Fruit fly (Drosophila melanogaster): ENCODE data around the gene CG6168.

The CG6168 gene

DNA sequence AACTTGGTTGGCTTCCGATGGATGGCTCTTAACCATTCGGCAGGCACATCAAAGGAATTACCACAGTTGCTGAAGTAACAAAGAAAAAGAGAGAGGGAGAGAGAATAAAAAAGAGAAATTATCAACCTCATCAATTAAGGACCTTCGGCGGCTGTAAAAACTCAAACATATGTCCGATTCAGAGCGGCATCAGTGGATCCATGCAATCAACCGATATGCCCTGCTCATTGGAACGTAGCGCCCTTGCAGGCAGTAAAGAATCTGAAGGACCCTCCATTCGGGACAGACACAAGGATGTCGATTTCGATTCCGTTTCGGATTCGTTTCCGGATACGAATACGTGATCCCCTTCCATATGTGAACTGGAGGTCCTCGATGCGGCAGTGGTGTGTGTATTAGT is 16.2 kb upstream of the CG6168 start:
- no peak for TF ChIP-seq CG16779 (tag; optimal IDR thresholded peaks at IDR 0.05)
- peak; percentile 16 for TF ChIP-seq Eip78C (GFP tag)
- TF ChIP-seq Hr39 (GFP tag; optimal IDR thresholded peaks at IDR 0.05): no peak
- TF ChIP-seq esn (GFP tag; optimal IDR thresholded peaks at IDR 0.05): no peak

DNA sequence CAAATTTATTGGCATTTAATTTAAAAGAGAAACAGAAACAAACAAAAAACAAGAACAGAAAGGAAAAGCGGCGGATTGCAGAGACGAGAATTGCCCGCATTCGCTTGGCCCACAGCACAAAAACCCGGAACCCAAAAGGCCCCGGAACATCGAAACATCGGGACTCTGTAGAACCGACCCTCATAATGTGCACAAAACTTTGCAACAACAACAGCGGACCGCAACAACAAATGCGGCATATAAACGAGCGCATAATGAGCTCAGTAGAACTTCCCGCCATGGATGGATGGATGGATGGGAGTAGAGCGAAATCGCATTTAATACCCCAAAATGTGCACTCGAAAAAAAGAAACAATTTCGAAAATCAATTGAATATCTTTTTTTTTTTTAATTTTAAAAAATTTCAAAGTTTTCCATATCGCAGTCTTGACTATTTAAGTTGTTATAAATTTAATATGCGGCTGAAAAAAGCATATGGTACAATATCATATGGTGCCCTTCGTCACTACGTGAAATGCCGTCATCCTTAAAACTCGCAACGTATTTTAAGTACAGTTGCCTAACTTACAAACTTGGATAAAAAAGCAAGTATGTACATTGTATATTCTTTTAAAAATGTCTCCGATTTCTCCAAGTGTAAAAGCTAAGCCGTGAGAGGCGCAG is 14.7 kb upstream of the CG6168 start:
- TF ChIP-seq Hr39 (GFP tag; optimal IDR thresholded peaks at IDR 0.05) (peak; percentile 30), Sox14 (GFP tag; optimal IDR thresholded peaks at IDR 0.05) (peak; percentile 27), CG1621 (tag; optimal IDR thresholded peaks at IDR 0.05) (no peak), Eip78C (GFP tag) (peak; percentile 78), CG11902 (GFP tag; optimal IDR thresholded peaks at IDR 0.05) (no peak), Ets96B (tag; optimal IDR thresholded peaks at IDR 0.05) (peak; percentile 19), fd85E (GFP tag; optimal IDR thresholded peaks at IDR 0.05) (no peak), OdsH (GFP tag; optimal IDR thresholded peaks at IDR 0.05) (peak; percentile 41), pdm3 (GFP tag; optimal IDR thresholded peaks at IDR 0.05) (peak; percentile 30), achi (GFP tag; optimal IDR thresholded peaks at IDR 0.05) (peak; percentile 22), CG31627 (GFP tag; optimal IDR thresholded peaks at IDR 0.05) (peak; percentile 44), Met (GFP tag; optimal IDR thresholded peaks at IDR 0.05) (peak; percentile 62), CG32006 (GFP tag; optimal IDR thresholded peaks at IDR 0.05) (peak; percentile 32), ss (GFP tag; optimal IDR thresholded peaks at IDR 0.05) (no peak), spab (GFP tag; optimal IDR thresholded peaks at IDR 0.05) (no peak), dac (GFP tag; optimal IDR thresholded peaks at IDR 0.05) (no peak), eg (GFP tag; IDR thresholded peaks at IDR 0.05) (0 out of 3 replicates have a peak, but pooled peaks have one; percentile 30), CG16779 (tag; optimal IDR thresholded peaks at IDR 0.05) (no peak), esn (GFP tag; optimal IDR thresholded peaks at IDR 0.05) (peak; percentile 70), topi (GFP tag; optimal IDR thresholded peaks at IDR 0.05) (peak; percentile 55), Smox (GFP tag; optimal IDR thresholded peaks at IDR 0.05) (peak; percentile 50), CG4318 (GFP tag; optimal IDR thresholded peaks at IDR 0.05) (no peak), Sox15 (GFP tag; optimal IDR thresholded peaks at IDR 0.05) (peak; percentile 23), Hr4 (GFP tag; optimal IDR thresholded peaks at IDR 0.05) (peak; percentile 38), vri (GFP tag; optimal IDR thresholded peaks at IDR 0.05) (peak; percentile 29), CG6163 (GFP tag; IDR thresholded peaks at IDR 0.05) (no peak), fd59A (GFP tag; optimal IDR thresholded peaks at IDR 0.05) (no peak), CG10631 (GFP tag; optimal IDR thresholded peaks at IDR 0.05) (peak; percentile 2), lz (GFP tag; optimal IDR thresholded peaks at IDR 0.05) (peak; percentile 56), Sox102F (GFP tag; optimal IDR thresholded peaks at IDR 0.05) (peak; percentile 59), Ets21C (GFP tag; optimal IDR thresholded peaks at IDR 0.05) (no peak), CG6854 (GFP tag; optimal IDR thresholded peaks at IDR 0.05) (no peak), CG8632 (GFP tag; optimal IDR thresholded peaks at IDR 0.05) (peak; percentile 11), Eip93F (GFP tag; optimal IDR thresholded peaks at IDR 0.05) (no peak), salr (GFP tag; optimal IDR thresholded peaks at IDR 0.05) (no peak), CG7368 (GFP tag; optimal IDR thresholded peaks at IDR 0.05) (no peak), Gug (GFP tag; IDR thresholded peaks at IDR 0.05) (no peak), svp (GFP tag) (peak; percentile 69), CG3919 (GFP tag; optimal IDR thresholded peaks at IDR 0.05) (peak; percentile 19), CG9139 (GFP tag; optimal IDR thresholded peaks at IDR 0.05) (no peak), CG15336 (GFP tag; IDR thresholded peaks at IDR 0.05) (no peak), CG34406 (GFP tag; optimal IDR thresholded peaks at IDR 0.05) (peak; percentile 36), CG8119 (GFP tag; IDR thresholded peaks at IDR 0.05) (peak; percentile 38; the same call in 1 of the 3 replicates), cyc (GFP tag; optimal IDR thresholded peaks at IDR 0.05) (peak; percentile 29), acj6 (GFP tag; optimal IDR thresholded peaks at IDR 0.05) (peak; percentile 38), CG3032 (tag; optimal IDR thresholded peaks at IDR 0.05) (no peak), CG6792 (GFP tag; optimal IDR thresholded peaks at IDR 0.05) (peak; percentile 19), CG8319 (GFP tag; optimal IDR thresholded peaks at IDR 0.05) (no peak), Blimp-1 (GFP tag; optimal IDR thresholded peaks at IDR 0.05) (no peak)
